Worm (Caenorhabditis elegans): ENCODE data around the gene acr-14.

- TF ChIP-seq C34B4.2 (tag; optimal IDR thresholded peaks at IDR 0.05) (no peak), nhr-11 (tag; optimal IDR thresholded peaks at IDR 0.05) (no peak), ztf-11 (tag; optimal IDR thresholded peaks at IDR 0.05) (no peak)
Measured at ce11 chrII:8130792-8131191, 46.2 kb downstream of the acr-14 start.
